Worm (Caenorhabditis elegans): ENCODE results near the gene K02E11.6.

ce11 chrV:14246761-14247160 lies 1.8 kb upstream of the K02E11.6 start, which contains the start of gene K02E11.3:
- TF ChIP-seq blmp-1 (tag; optimal IDR thresholded peaks at IDR 0.05) (no peak), snpc-4 (tag; optimal IDR thresholded peaks at IDR 0.05) (no peak)
